Worm (Caenorhabditis elegans) whole organism, L3 larva: ENCODE measurements around the gene nhr-38.

ENCODE experiments used
- aly-2 ChIP-seq: fragments of 150-350 bp; optimal IDR thresholded peaks from 2 replicates; lab custom pipeline; 2014; ENCODE audit warnings: missing biosample characterization, missing genetic modification characterization
- ceh-9 ChIP-seq: sonication (generic microtip); optimal IDR thresholded peaks from 2 replicates; lab custom pipeline; 2018; ENCODE audit warnings: missing biosample characterization, missing genetic modification characterization
- elt-1 ChIP-seq: fragments of 150-350 bp; optimal IDR thresholded peaks from 2 replicates; lab custom pipeline; 2014; ENCODE audit warnings: missing biosample characterization, missing genetic modification characterization
- elt-2 ChIP-seq: sonication (generic microtip); optimal IDR thresholded peaks from 2 replicates; lab custom pipeline; 2016; ENCODE audit warnings: missing genetic modification reagents, mild to moderate bottlenecking, missing genetic modification characterization, missing compliant biosample characterization
- elt-3 ChIP-seq, 3 experiments: fragments of 150-350 bp in 1 of 3; sonication (generic microtip) in 2 of 3; optimal IDR thresholded peaks; 2 replicates in 2 of 3; 4 replicates in 1 of 3; lab custom pipeline; 2014 to 2017; ENCODE audit warnings: missing biosample characterization in 3 of 3, missing genetic modification characterization in 3 of 3
- fkh-10 ChIP-seq: sonication (generic microtip); optimal IDR thresholded peaks from 2 replicates; lab custom pipeline; 2017; ENCODE audit warnings: missing biosample characterization, missing genetic modification reagents, missing genetic modification characterization
- nhr-11 ChIP-seq: fragments of 150-350 bp; optimal IDR thresholded peaks from 2 replicates; lab custom pipeline; 2014; ENCODE audit warnings: missing biosample characterization, missing genetic modification characterization
- nhr-25 ChIP-seq: sonication (generic microtip); optimal IDR thresholded peaks from 2 replicates; lab custom pipeline; 2017; ENCODE audit warnings: missing biosample characterization, missing genetic modification characterization
- pqm-1 ChIP-seq: fragments of 150-350 bp; optimal IDR thresholded peaks from 2 replicates; lab custom pipeline; 2017; ENCODE audit warnings: missing biosample characterization, missing genetic modification characterization, inconsistent platforms
- ztf-11 ChIP-seq: fragments of 150-350 bp; optimal IDR thresholded peaks from 2 replicates; lab custom pipeline; 2014; ENCODE audit warnings: missing biosample characterization, missing genetic modification characterization

DNA sequence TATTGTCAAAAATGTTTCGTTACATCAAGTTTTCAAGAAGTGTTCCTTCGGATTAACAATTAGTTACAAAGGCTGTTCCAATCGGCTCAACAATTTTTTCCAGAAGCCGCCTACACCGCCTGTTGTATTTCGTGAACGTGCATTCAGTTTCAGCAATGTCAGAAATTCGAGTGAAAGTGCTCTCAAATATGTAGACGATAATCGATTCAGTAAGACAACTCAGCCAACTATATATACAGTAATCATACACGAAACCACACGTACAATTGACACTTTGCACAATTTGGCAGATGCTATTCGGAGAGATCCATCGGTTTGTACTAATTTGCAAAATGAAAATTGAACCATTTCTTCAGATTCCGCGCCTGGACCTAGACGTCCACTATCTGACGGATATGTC, 13.5 kb upstream of the nhr-38 start:
- TF ChIP-seq aly-2 (tag; lab: Kevin White, UChicago) (no peak), elt-3 (tag; optimal IDR thresholded peaks at IDR 0.05; lab: Kevin White, UChicago) (no peak), fkh-10 (no peak), ztf-11 (no peak), elt-1 (tag; lab: Kevin White, UChicago) (no peak), elt-2 (no peak), nhr-25 (tag; lab: Kevin White, UChicago) (no peak), pqm-1 (tag; lab: Kevin White, UChicago) (no peak), nhr-11 (tag; lab: Kevin White, UChicago) (no peak), ceh-9 (no peak)
